Worm (Caenorhabditis elegans): ENCODE results near the gene col-13.

col-13 gene

DNA sequence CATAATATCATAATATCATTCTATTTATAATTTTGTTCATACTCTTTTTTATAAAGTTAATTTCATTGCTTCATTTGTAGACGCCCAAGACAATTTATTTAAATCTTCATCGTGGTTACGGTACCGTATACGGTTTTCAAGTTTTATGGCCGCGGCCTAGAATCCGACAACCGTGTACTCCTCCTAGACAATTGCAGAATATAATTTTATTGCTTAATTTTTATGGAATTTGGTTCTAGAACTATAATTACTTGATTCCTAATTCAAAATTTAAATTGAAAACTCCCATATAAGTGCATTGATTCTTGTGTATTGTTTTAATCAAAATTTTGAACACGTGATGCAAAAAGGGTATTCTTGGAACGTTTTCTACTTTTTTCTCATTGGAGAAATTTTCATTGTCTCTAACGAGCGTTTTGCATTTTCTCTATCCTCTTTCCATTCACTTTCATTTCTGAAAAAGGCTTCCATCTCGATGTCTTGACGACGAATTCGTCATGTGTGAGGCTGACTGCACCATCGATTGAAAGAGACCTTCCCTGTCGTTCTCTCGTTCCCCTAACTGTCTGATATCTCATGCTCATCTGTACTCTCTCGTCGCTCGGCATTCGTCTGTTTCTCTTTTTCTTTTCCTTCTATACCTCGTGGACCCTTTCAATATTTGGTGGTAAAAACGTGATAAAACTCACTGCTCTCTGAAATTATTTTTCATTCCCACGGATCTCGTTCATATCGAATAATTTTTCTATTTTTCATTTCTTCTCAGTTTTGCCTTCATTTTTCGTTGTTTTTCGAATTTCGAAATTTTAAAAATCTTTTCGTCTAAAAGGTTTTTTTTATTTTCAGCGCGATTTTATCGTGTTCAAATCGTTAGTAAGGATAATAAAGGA, 19.7 kb upstream of the col-13 start, which contains the start of gene pap-1:
TSS of gene pap-1 (plus strand) at position 840 of the 890 bp plus-strand sequence.
- TF ChIP-seq ZK546.5 (tag; optimal IDR thresholded peaks at IDR 0.05), result no peak
- TF ChIP-seq lin-13 (GFP tag; optimal IDR thresholded peaks at IDR 0.05), result no peak
- TF ChIP-seq lsy-2 (tag; optimal IDR thresholded peaks at IDR 0.05), result peak in 1 of 2 experiments; percentile 39
- TF ChIP-seq fos-1 (tag; optimal IDR thresholded peaks at IDR 0.05), result peak; percentile 3
- peak; percentile 16 for TF ChIP-seq sma-9 (GFP tag; optimal IDR thresholded peaks at IDR 0.05)
- no peak for TF ChIP-seq sma-9 (tag; optimal IDR thresholded peaks at IDR 0.05)
- TF ChIP-seq egl-27 (tag; optimal IDR thresholded peaks at IDR 0.05), result no peak
- peak in 1 of 2 experiments; percentile 27 for TF ChIP-seq mdl-1 (tag; optimal IDR thresholded peaks at IDR 0.05)
- TF ChIP-seq C34F6.9 (tag; optimal IDR thresholded peaks at IDR 0.05), result peak; percentile 50
- TF ChIP-seq nhr-129 (tag; optimal IDR thresholded peaks at IDR 0.05), result peak; percentile 62
- no peak for TF ChIP-seq unc-62 (GFP tag; optimal IDR thresholded peaks at IDR 0.05)

- no peak for TF ChIP-seq dmd-4 (tag; optimal IDR thresholded peaks at IDR 0.05)
- no peak for TF ChIP-seq ZK546.5 (tag; optimal IDR thresholded peaks at IDR 0.05)
- TF ChIP-seq nhr-11 (tag; optimal IDR thresholded peaks at IDR 0.05), result no peak
- TF ChIP-seq unc-55 (GFP tag; optimal IDR thresholded peaks at IDR 0.05), result no peak
- no peak for TF ChIP-seq R02D3.7 (tag; optimal IDR thresholded peaks at IDR 0.05)
- TF ChIP-seq ztf-11 (tag; optimal IDR thresholded peaks at IDR 0.05), result no peak
- TF ChIP-seq elt-1 (tag; optimal IDR thresholded peaks at IDR 0.05), result no peak
- TF ChIP-seq nhr-25 (tag; optimal IDR thresholded peaks at IDR 0.05), result no peak
- no peak for TF ChIP-seq sem-4 (tag; optimal IDR thresholded peaks at IDR 0.05)
- TF ChIP-seq mdl-1 (tag; optimal IDR thresholded peaks at IDR 0.05), result no peak
- no peak for TF ChIP-seq mab-5 (tag; optimal IDR thresholded peaks at IDR 0.05)
- no peak for TF ChIP-seq peb-1 (tag; optimal IDR thresholded peaks at IDR 0.05)
- TF ChIP-seq nhr-6 (tag; optimal IDR thresholded peaks at IDR 0.05), result no peak
- no peak for TF ChIP-seq gmeb-1 (tag; optimal IDR thresholded peaks at IDR 0.05)
- TF ChIP-seq elt-3 (tag; optimal IDR thresholded peaks at IDR 0.05), result no peak
- no peak for TF ChIP-seq nhr-12 (tag; optimal IDR thresholded peaks at IDR 0.05)
- no peak for TF ChIP-seq Y55F3AM.14 (GFP tag; optimal IDR thresholded peaks at IDR 0.05)
- TF ChIP-seq nhr-23 (tag; optimal IDR thresholded peaks at IDR 0.05), result no peak
- no peak for TF ChIP-seq unc-62 (GFP tag; optimal IDR thresholded peaks at IDR 0.05)
Measured at ce11 chrV:10440723-10441122, 19.0 kb upstream of the col-13 start, which contains the start of gene snf-10. snf-10 (minus strand) TSS chrV:10440823.

DNA sequence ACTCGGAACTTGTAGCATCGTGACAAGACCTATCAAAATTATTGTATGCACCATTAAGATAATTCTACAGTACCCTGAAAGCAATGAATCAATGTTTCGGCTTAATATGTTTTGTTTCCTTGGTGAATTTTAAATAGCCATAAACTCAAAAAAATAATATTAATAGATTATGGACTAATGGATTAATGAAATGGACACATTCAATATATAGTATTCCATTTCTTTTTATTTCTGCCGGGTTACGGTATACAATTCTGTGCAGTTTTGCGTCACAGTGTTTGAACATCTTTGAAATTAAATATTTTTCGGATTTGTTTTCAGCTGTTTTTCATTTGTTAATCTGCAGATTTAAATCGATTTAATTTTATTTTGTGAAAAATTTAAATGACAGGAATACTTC, 14.9 kb upstream of the col-13 start, which contains the start of gene set-22:
TSS of gene set-22 (plus strand) at position 301 of the 400 bp plus-strand sequence.
- TF ChIP-seq ceh-16 (tag; optimal IDR thresholded peaks at IDR 0.05) (no peak), Y55F3AM.14 (GFP tag; optimal IDR thresholded peaks at IDR 0.05) (no peak), crh-2 (tag; optimal IDR thresholded peaks at IDR 0.05) (no peak), snpc-4 (tag; optimal IDR thresholded peaks at IDR 0.05) (no peak), nhr-129 (tag; optimal IDR thresholded peaks at IDR 0.05) (no peak), dmd-4 (tag; optimal IDR thresholded peaks at IDR 0.05) (no peak), unc-62 (GFP tag; optimal IDR thresholded peaks at IDR 0.05) (no peak), nhr-10 (tag; optimal IDR thresholded peaks at IDR 0.05) (no peak), skn-1 (tag; optimal IDR thresholded peaks at IDR 0.05) (no peak), nhr-77 (tag; optimal IDR thresholded peaks at IDR 0.05) (no peak), mdl-1 (tag; optimal IDR thresholded peaks at IDR 0.05) (no peak), elt-3 (tag; optimal IDR thresholded peaks at IDR 0.05) (no peak), fos-1 (tag; optimal IDR thresholded peaks at IDR 0.05) (no peak), sma-3 (GFP tag; optimal IDR thresholded peaks at IDR 0.05) (no peak), ceh-82 (tag; optimal IDR thresholded peaks at IDR 0.05) (no peak), mbf-1 (tag; optimal IDR thresholded peaks at IDR 0.05) (no peak), alr-1 (tag; optimal IDR thresholded peaks at IDR 0.05) (no peak)

DNA sequence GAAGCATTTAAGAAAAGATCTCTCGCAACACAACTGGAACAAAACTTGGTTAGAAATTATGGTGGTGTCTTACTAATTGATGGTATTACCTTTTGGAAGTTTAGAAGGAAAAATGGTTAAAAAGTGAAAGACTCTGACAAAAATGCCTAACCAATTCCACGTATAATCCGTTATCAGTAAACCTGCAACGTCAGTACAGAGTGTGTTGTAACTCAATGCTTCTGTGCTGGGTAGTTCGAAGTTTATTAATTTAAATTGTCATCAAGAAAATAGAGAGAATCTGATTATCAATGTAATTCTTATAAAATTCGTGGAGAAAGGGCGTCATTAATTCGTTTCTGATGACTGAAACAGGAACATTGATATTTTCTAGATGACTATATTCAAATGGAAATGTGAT, 13.5 kb upstream of the col-13 start:
- TF ChIP-seq sma-9 (GFP tag; optimal IDR thresholded peaks at IDR 0.05), result peak; percentile 18
- TF ChIP-seq sma-9 (tag; optimal IDR thresholded peaks at IDR 0.05), result no peak
- TF ChIP-seq fos-1 (tag; optimal IDR thresholded peaks at IDR 0.05), result peak; percentile 70
- TF ChIP-seq nhr-12 (tag; optimal IDR thresholded peaks at IDR 0.05), result no peak
- TF ChIP-seq crh-2 (tag; optimal IDR thresholded peaks at IDR 0.05), result peak; percentile 42
